Fruit fly (Drosophila melanogaster) whole organism, embryonic: Measurements from ENCODE around the gene Irbp.
A peak's percentile ranks its signal among the peaks of the same experiment; 100 is the strongest.

Experiments used
- CG1024 ChIP-seq: fragments of 200-800 bp; sonication (Bioruptor generic); IDR thresholded peaks from 2 replicates; pipeline ENCODE4 v1.3.6; 2022; ENCODE audit warnings: missing biosample characterization, missing genetic modification characterization
- CG10267 ChIP-seq: fragments of 200-800 bp; sonication (Bioruptor generic); optimal IDR thresholded peaks from 2 replicates; lab custom pipeline; 2018; ENCODE audit warnings: missing biosample characterization, mild to moderate bottlenecking, missing genetic modification characterization, moderate library complexity
- CG10321 ChIP-seq: fragments of 200-800 bp; sonication (Bioruptor generic); IDR thresholded peaks from 2 replicates; pipeline ENCODE4 v1.3.6; 2022; ENCODE audit warnings: missing biosample characterization, missing genetic modification characterization
- CG10654 ChIP-seq: fragments of 200-800 bp; sonication (Bioruptor generic); optimal IDR thresholded peaks from 2 replicates; lab custom pipeline; 2016; ENCODE audit warnings: missing biosample characterization, missing genetic modification characterization
- CG10959 ChIP-seq: fragments of 200-800 bp; sonication (Bioruptor generic); IDR thresholded peaks from 2 replicates; pipeline ENCODE4 v1.3.6; 2022; ENCODE audit warnings: missing biosample characterization, missing genetic modification characterization
- CG11085 ChIP-seq: fragments of 200-800 bp; sonication (Bioruptor generic); IDR thresholded peaks from 2 replicates; pipeline ENCODE4 v1.3.6; 2022; ENCODE audit warnings: missing biosample characterization, missing genetic modification characterization
- CG11560 ChIP-seq: fragments of 200-800 bp; sonication (Bioruptor generic); IDR thresholded peaks from 3 replicates; pipeline ENCODE4 v1.3.6; 2022; ENCODE audit warnings: missing biosample characterization, missing genetic modification characterization
- CG13287 ChIP-seq: fragments of 200-800 bp; sonication (Bioruptor generic); IDR thresholded peaks from 2 replicates; pipeline ENCODE4 v1.3.6; 2022; ENCODE audit warnings: missing biosample characterization, missing genetic modification characterization; ENCODE audit not compliant: partially characterized antibody
- CG14441 ChIP-seq: fragments of 200-800 bp; sonication (Bioruptor generic); IDR thresholded peaks from 2 replicates; pipeline ENCODE4 v1.3.6; 2022; ENCODE audit warnings: missing biosample characterization, missing genetic modification characterization
- CG1602 ChIP-seq: fragments of 200-800 bp; sonication (Bioruptor generic); optimal IDR thresholded peaks from 3 replicates; lab custom pipeline; 2016; ENCODE audit warnings: missing biosample characterization, missing genetic modification characterization
- CG16863 ChIP-seq: fragments of 200-800 bp; sonication (Bioruptor generic); optimal IDR thresholded peaks from 3 replicates; lab custom pipeline; 2016; ENCODE audit warnings: missing biosample characterization, missing genetic modification characterization
- CG18011 ChIP-seq: fragments of 200-800 bp; sonication (Bioruptor generic); optimal IDR thresholded peaks from 2 replicates; lab custom pipeline; 2017; ENCODE audit warnings: missing biosample characterization, missing genetic modification characterization, mild to moderate bottlenecking, moderate library complexity, missing genotype
- CG2199 ChIP-seq: fragments of 200-800 bp; sonication (Bioruptor generic); IDR thresholded peaks from 3 replicates; pipeline ENCODE4 v1.3.6; 2022; ENCODE audit warnings: missing biosample characterization, missing genetic modification characterization
- CG4328 ChIP-seq: fragments of 200-800 bp; sonication (Bioruptor generic); optimal IDR thresholded peaks from 3 replicates; lab custom pipeline; 2017; ENCODE audit warnings: missing biosample characterization, missing genetic modification reagents, missing genetic modification characterization
- CG4360 ChIP-seq: fragments of 200-800 bp; sonication (Bioruptor generic); IDR thresholded peaks from 2 replicates; pipeline ENCODE4 v1.3.6; 2022; ENCODE audit warnings: missing biosample characterization, missing genetic modification characterization
- CG4730 ChIP-seq: fragments of 200-800 bp; sonication (Bioruptor generic); IDR thresholded peaks from 2 replicates; pipeline ENCODE4 v1.3.6; 2022; ENCODE audit warnings: missing biosample characterization, missing genetic modification characterization
- CG5953 ChIP-seq: fragments of 200-800 bp; sonication (Bioruptor generic); IDR thresholded peaks from 2 replicates; pipeline ENCODE4 v1.3.6; 2022; ENCODE audit warnings: missing biosample characterization, missing genetic modification characterization
- CG6654 ChIP-seq: fragments of 200-800 bp; sonication (Bioruptor generic); optimal IDR thresholded peaks from 2 replicates; lab custom pipeline; 2017; ENCODE audit warnings: missing biosample characterization, mild to moderate bottlenecking, missing genetic modification characterization
- CG7745 ChIP-seq: fragments of 200-800 bp; sonication (Bioruptor generic); optimal IDR thresholded peaks from 2 replicates; lab custom pipeline; 2018; ENCODE audit warnings: missing biosample characterization, mild to moderate bottlenecking, missing genetic modification characterization, moderate library complexity
- CG7786 ChIP-seq: fragments of 200-800 bp; sonication (Bioruptor generic); optimal IDR thresholded peaks from 2 replicates; lab custom pipeline; 2016; ENCODE audit warnings: missing biosample characterization, missing genetic modification characterization
- CG9215 ChIP-seq: fragments of 200-800 bp; sonication (Bioruptor generic); IDR thresholded peaks from 2 replicates; pipeline ENCODE4 v1.3.6; 2022; ENCODE audit warnings: missing biosample characterization, missing genetic modification characterization
- CG9727 ChIP-seq: fragments of 200-800 bp; sonication (Bioruptor generic); optimal IDR thresholded peaks from 3 replicates; lab custom pipeline; 2017; ENCODE audit warnings: missing biosample characterization, mild to moderate bottlenecking, missing genetic modification characterization
- CG9797 ChIP-seq: fragments of 200-800 bp; sonication (Bioruptor generic); optimal IDR thresholded peaks from 3 replicates; lab custom pipeline; 2018; ENCODE audit warnings: missing biosample characterization, mild to moderate bottlenecking, missing genetic modification characterization
- Camta ChIP-seq: fragments of 200-800 bp; sonication (Bioruptor generic); optimal IDR thresholded peaks from 2 replicates; lab custom pipeline; 2016; ENCODE audit warnings: missing biosample characterization, missing genetic modification characterization
- Dfd ChIP-seq, 2 experiments: fragments of >200 bp; optimal IDR thresholded peaks; 2 replicates each; lab custom pipeline; 2017; ENCODE audit warnings: missing biosample characterization in 2 of 2, missing genetic modification characterization in 2 of 2
- Doc2 ChIP-seq: fragments of 200-800 bp; sonication (Bioruptor generic); IDR thresholded peaks from 2 replicates; pipeline ENCODE4 v1.3.6; 2022; ENCODE audit warnings: missing biosample characterization, missing genetic modification characterization
- Fer3 ChIP-seq: fragments of 200-800 bp; sonication (Bioruptor generic); optimal IDR thresholded peaks from 2 replicates; lab custom pipeline; 2018; ENCODE audit warnings: missing biosample characterization, mild to moderate bottlenecking, missing genetic modification characterization, moderate library complexity
- Hand ChIP-seq: fragments of 200-800 bp; sonication (Bioruptor generic); optimal IDR thresholded peaks from 2 replicates; lab custom pipeline; 2017; ENCODE audit warnings: mild to moderate bottlenecking, missing biosample characterization, missing genetic modification reagents, missing genetic modification characterization
- HmgD ChIP-seq: fragments of 200-800 bp; sonication (Bioruptor generic); optimal IDR thresholded peaks from 3 replicates; lab custom pipeline; 2016; ENCODE audit warnings: missing biosample characterization, missing genetic modification characterization
- Neu2 ChIP-seq: fragments of 200-800 bp; sonication (Bioruptor generic); optimal IDR thresholded peaks from 3 replicates; lab custom pipeline; 2016; ENCODE audit warnings: missing biosample characterization, missing genetic modification characterization, borderline replicate concordance
- Poxn ChIP-seq: fragments of 200-800 bp; sonication (Bioruptor generic); IDR thresholded peaks from 2 replicates; pipeline ENCODE4 v1.3.6; 2022; ENCODE audit warnings: missing biosample characterization, missing genetic modification characterization
- br ChIP-seq: fragments of >200 bp; optimal IDR thresholded peaks from 2 replicates; lab custom pipeline; 2017
- btn ChIP-seq: fragments of 200-800 bp; sonication (Bioruptor generic); optimal IDR thresholded peaks from 2 replicates; lab custom pipeline; 2016; ENCODE audit warnings: missing biosample characterization, missing genetic modification characterization
- cato ChIP-seq: fragments of 200-800 bp; sonication (Bioruptor generic); optimal IDR thresholded peaks from 2 replicates; lab custom pipeline; 2016; ENCODE audit warnings: missing biosample characterization, missing genetic modification characterization, borderline replicate concordance
- crc ChIP-seq: fragments of 200-800 bp; sonication (Bioruptor generic); optimal IDR thresholded peaks from 2 replicates; lab custom pipeline; 2016; ENCODE audit warnings: missing biosample characterization, missing genetic modification characterization
- en ChIP-seq: fragments of 200-800 bp; sonication (Bioruptor generic); optimal IDR thresholded peaks from 2 replicates; lab custom pipeline; 2016; ENCODE audit warnings: missing biosample characterization, missing genetic modification characterization
- exex ChIP-seq: fragments of 200-800 bp; sonication (Bioruptor generic); optimal IDR thresholded peaks from 4 replicates; lab custom pipeline; 2018; ENCODE audit warnings: missing biosample characterization, mild to moderate bottlenecking, missing genetic modification characterization, moderate library complexity
- fd102C ChIP-seq: fragments of 200-800 bp; sonication (Bioruptor generic); optimal IDR thresholded peaks from 2 replicates; lab custom pipeline; 2018; ENCODE audit warnings: missing biosample characterization, mild to moderate bottlenecking, missing genetic modification characterization, moderate library complexity
- fu2 ChIP-seq: fragments of 200-800 bp; sonication (Bioruptor generic); optimal IDR thresholded peaks from 2 replicates; lab custom pipeline; 2016; ENCODE audit warnings: missing biosample characterization, missing genetic modification characterization
- her ChIP-seq: fragments of 200-800 bp; sonication (Bioruptor generic); optimal IDR thresholded peaks from 2 replicates; lab custom pipeline; 2016; ENCODE audit warnings: missing biosample characterization, missing genetic modification characterization
- luna ChIP-seq: fragments of 200-800 bp; sonication (Bioruptor generic); optimal IDR thresholded peaks from 2 replicates; lab custom pipeline; 2016; ENCODE audit warnings: missing biosample characterization, missing genetic modification characterization
- mld ChIP-seq: fragments of 200-800 bp; sonication (Bioruptor generic); IDR thresholded peaks from 3 replicates; pipeline ENCODE4 v1.3.6; 2022; ENCODE audit warnings: missing biosample characterization, missing genetic modification characterization; ENCODE audit not compliant: partially characterized antibody
- nau ChIP-seq: fragments of 200-800 bp; sonication (Bioruptor generic); optimal IDR thresholded peaks from 3 replicates; lab custom pipeline; 2017; ENCODE audit warnings: missing biosample characterization, mild to moderate bottlenecking, missing genetic modification characterization, missing genetic modification reagents
- pfk ChIP-seq: fragments of 200-800 bp; sonication (Bioruptor generic); optimal IDR thresholded peaks from 2 replicates; lab custom pipeline; 2018; ENCODE audit warnings: missing biosample characterization, mild to moderate bottlenecking, missing genetic modification characterization, moderate library complexity
- pzg ChIP-seq: fragments of 200-800 bp; sonication (Bioruptor generic); optimal IDR thresholded peaks from 3 replicates; lab custom pipeline; 2018; ENCODE audit warnings: missing biosample characterization, mild to moderate bottlenecking, missing genetic modification characterization, moderate library complexity
- row ChIP-seq: fragments of 200-800 bp; sonication (Bioruptor generic); IDR thresholded peaks from 3 replicates; pipeline ENCODE4 v1.3.6; 2022; ENCODE audit warnings: missing biosample characterization, missing genetic modification characterization
- shn ChIP-seq: fragments of 200-800 bp; sonication (Bioruptor generic); optimal IDR thresholded peaks from 3 replicates; lab custom pipeline; 2016; ENCODE audit warnings: missing biosample characterization, missing genetic modification characterization
- slp2 ChIP-seq: fragments of 200-800 bp; sonication (Bioruptor generic); optimal IDR thresholded peaks from 2 replicates; lab custom pipeline; 2016; ENCODE audit warnings: missing biosample characterization, missing genetic modification characterization
- stwl ChIP-seq: fragments of 200-800 bp; sonication (Bioruptor generic); optimal IDR thresholded peaks from 3 replicates; lab custom pipeline; 2018; ENCODE audit warnings: missing biosample characterization, mild to moderate bottlenecking, missing genetic modification characterization, moderate library complexity
- trem ChIP-seq: fragments of 200-800 bp; optimal IDR thresholded peaks from 3 replicates; lab custom pipeline; 2019; ENCODE audit warnings: missing biosample characterization, mild to moderate bottlenecking, missing genetic modification characterization, moderate library complexity
- wor ChIP-seq: fragments of 200-800 bp; sonication (Bioruptor generic); IDR thresholded peaks from 2 replicates; pipeline ENCODE4 v1.3.6; 2022; ENCODE audit warnings: missing biosample characterization, missing genetic modification characterization

The Irbp gene

dm6 chr3R:11421643-11422122 lies 11.8 kb downstream of the Irbp start, which contains the start of the genes ninaG and Sptz (continued):
- TF ChIP-seq cato (GFP tag; lab: Kevin White, UChicago) (peak; percentile 91), Neu2 (GFP tag; lab: Kevin White, UChicago) (peak; percentile 74), br (lab: Kevin White, UChicago) (no peak), CG7786 (GFP tag; lab: Kevin White, UChicago) (peak; percentile 94), Poxn (GFP tag; lab: Robert Waterston, UW) (peak; percentile 70; the same call in 1 of the 2 replicates), CG5953 (GFP tag; lab: Robert Waterston, UW) (peak; percentile 87), fu2 (GFP tag; lab: Kevin White, UChicago) (peak; percentile 95), pfk (no peak), CG14441 (GFP tag; lab: Robert Waterston, UW) (peak; percentile 96), exex (tag; lab: Kevin White, UChicago) (no peak), Doc2 (peak; percentile 84), luna (GFP tag; lab: Kevin White, UChicago) (peak; percentile 74), CG6654 (GFP tag; lab: Kevin White, UChicago) (peak; percentile 75), CG16863 (GFP tag; lab: Kevin White, UChicago) (peak; percentile 93), shn (GFP tag; lab: Kevin White, UChicago) (peak; percentile 94), CG10959 (GFP tag; lab: Robert Waterston, UW) (peak; percentile 93), CG2199 (GFP tag; lab: Robert Waterston, UW) (peak; percentile 95; the same call in 2 of the 3 replicates), Hand (peak; percentile 59), CG7745 (tag; lab: Kevin White, UChicago) (no peak), CG4730 (GFP tag; lab: Robert Waterston, UW) (peak; percentile 95), wor (GFP tag; lab: Robert Waterston, UW) (peak; percentile 89), CG10267 (tag; lab: Kevin White, UChicago) (peak; percentile 88), CG9727 (GFP tag; lab: Kevin White, UChicago) (peak; percentile 94), HmgD (GFP tag; lab: Kevin White, UChicago) (peak; percentile 86), CG18011 (GFP tag; lab: Kevin White, UChicago) (peak; percentile 78), fd102C (peak; percentile 52), row (GFP tag; lab: Robert Waterston, UW) (peak; percentile 98), CG9797 (GFP tag; lab: Kevin White, UChicago) (peak; percentile 65), CG13287 (peak; percentile 64), CG1602 (GFP tag; lab: Kevin White, UChicago) (peak; percentile 94), nau (no peak), crc (GFP tag; lab: Kevin White, UChicago) (peak; percentile 82), btn (peak; percentile 76), en (GFP tag; lab: Kevin White, UChicago) (peak; percentile 80), CG11085 (GFP tag; lab: Robert Waterston, UW) (peak; percentile 94), CG9215 (GFP tag; lab: Robert Waterston, UW) (peak; percentile 94), slp2 (GFP tag; lab: Kevin White, UChicago) (peak; percentile 90), CG4328 (peak; percentile 64), CG1024 (GFP tag; lab: Robert Waterston, UW) (peak; percentile 86), CG10321 (GFP tag; lab: Robert Waterston, UW) (peak; percentile 66), her (GFP tag; lab: Kevin White, UChicago) (peak; percentile 84), pzg (GFP tag; lab: Kevin White, UChicago) (peak; percentile 56), CG4360 (peak; percentile 47), CG10654 (GFP tag; lab: Kevin White, UChicago) (peak; percentile 95), Camta (GFP tag; lab: Kevin White, UChicago) (peak; percentile 94), mld (GFP tag; lab: Robert Waterston, UW) (no peak), trem (peak; percentile 84), Fer3 (tag; lab: Kevin White, UChicago) (peak; percentile 91), Dfd (GFP tag; optimal IDR thresholded peaks at IDR 0.05; lab: Kevin White, UChicago) (no peak), CG11560 (tag; lab: Robert Waterston, UW) (peak; percentile 87), stwl (tag; lab: Kevin White, UChicago) (no peak)
